Worm (Caenorhabditis elegans) whole organism, young adult: ENCODE data around the gene alx-1.

ENCODE experiments used
- B0035.1 ChIP-seq: sonication (generic microtip); optimal IDR thresholded peaks from 2 replicates; lab custom pipeline; 2016; ENCODE audit warnings: missing genetic modification characterization, mild to moderate bottlenecking, missing compliant biosample characterization, missing genotype, missing genetic modification reagents
- D2030.7 ChIP-seq: fragments of 200-800 bp; sonication (Bioruptor generic); IDR thresholded peaks from 2 replicates; pipeline ENCODE4 v1.3.6; 2022; ENCODE audit warnings: missing genetic modification reagents, missing genetic modification characterization, missing compliant biosample characterization
- Y53G8AR.9 ChIP-seq: fragments of 200-800 bp; sonication (Bioruptor generic); conservative IDR thresholded peaks from 2 replicates; pipeline ENCODE4 v1.3.6; 2022; ENCODE audit warnings: missing genetic modification reagents, missing genetic modification characterization, missing compliant biosample characterization
- Y67H2A.10 ChIP-seq: fragments of 200-800 bp; sonication (Bioruptor generic); conservative IDR thresholded peaks from 2 replicates; pipeline ENCODE4 v1.3.6; 2022; ENCODE audit warnings: missing genetic modification reagents, missing genetic modification characterization, missing compliant biosample characterization
- akir-1 ChIP-seq: fragments of 200-800 bp; sonication (Bioruptor generic); optimal IDR thresholded peaks from 2 replicates; lab custom pipeline; 2018; ENCODE audit warnings: mild to moderate bottlenecking, missing genetic modification characterization, moderate library complexity, missing compliant biosample characterization
- attf-6 ChIP-seq: fragments of 200-800 bp; sonication (Bioruptor generic); IDR thresholded peaks from 2 replicates; pipeline ENCODE4 v1.3.6; 2022; ENCODE audit warnings: missing genetic modification reagents, missing genetic modification characterization, missing compliant biosample characterization
- ccch-3 ChIP-seq: fragments of 200-800 bp; sonication (Bioruptor generic); optimal IDR thresholded peaks from 2 replicates; lab custom pipeline; 2018; ENCODE audit warnings: mild to moderate bottlenecking, missing genetic modification characterization, missing compliant biosample characterization
- cebp-2 ChIP-seq: fragments of 200-800 bp; sonication (Bioruptor generic); IDR thresholded peaks from 2 replicates; pipeline ENCODE4 v1.3.6; 2022; ENCODE audit warnings: missing genetic modification characterization, missing compliant biosample characterization
- hlh-12 ChIP-seq: sonication (generic microtip); optimal IDR thresholded peaks from 2 replicates; lab custom pipeline; 2016; ENCODE audit warnings: missing genetic modification characterization, missing compliant biosample characterization
- lsy-27 ChIP-seq: sonication (generic microtip); optimal IDR thresholded peaks from 2 replicates; lab custom pipeline; 2017; ENCODE audit warnings: missing genetic modification characterization, mild to moderate bottlenecking, missing compliant biosample characterization, antibody characterized with exemption, missing genotype, borderline replicate concordance; ENCODE audit not compliant: insufficient read depth
- mcd-1 ChIP-seq: fragments of 200-800 bp; sonication (Bioruptor generic); IDR thresholded peaks from 2 replicates; pipeline ENCODE4 v1.3.6; 2022; ENCODE audit warnings: missing genetic modification reagents, missing genetic modification characterization, missing compliant biosample characterization
- rcor-1 ChIP-seq: fragments of 200-800 bp; sonication (Bioruptor generic); IDR thresholded peaks from 2 replicates; pipeline ENCODE4 v1.3.6; 2022; ENCODE audit warnings: missing genetic modification reagents, missing genetic modification characterization, missing compliant biosample characterization
- ztf-22 ChIP-seq: fragments of 200-800 bp; sonication (Bioruptor generic); optimal IDR thresholded peaks from 2 replicates; lab custom pipeline; 2018; ENCODE audit warnings: mild to moderate bottlenecking, missing genetic modification characterization, moderate library complexity, missing compliant biosample characterization

Gene alx-1

DNA sequence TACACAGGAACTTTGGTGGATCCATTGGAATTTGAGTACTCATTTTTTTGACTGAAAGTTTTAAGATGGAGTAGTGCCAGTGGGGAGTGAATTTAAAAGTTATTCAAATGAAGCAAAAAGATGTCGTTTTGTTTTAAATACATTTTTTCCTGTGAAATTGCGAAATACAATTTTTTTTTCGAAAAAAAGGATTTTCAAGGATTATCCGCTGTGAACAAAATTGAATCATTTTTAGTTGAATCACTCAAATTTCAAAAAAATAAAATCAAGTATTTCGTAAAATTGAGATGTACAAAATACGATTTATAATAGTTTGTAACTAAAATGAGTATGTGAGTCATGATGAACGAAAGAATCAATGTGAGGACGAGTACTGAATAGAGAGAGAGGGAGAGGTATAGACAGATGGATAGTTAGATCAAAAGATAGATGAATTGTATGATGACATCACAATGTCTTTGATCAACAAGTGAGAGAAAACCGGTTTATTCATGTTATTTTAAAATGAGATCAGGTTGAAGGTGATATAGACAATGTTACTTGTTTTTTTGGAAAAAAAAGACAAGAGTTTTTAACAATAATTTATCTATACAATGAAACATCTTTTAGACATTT lies 49.7 kb downstream of the alx-1 start, which contains the start of gene C05B5.8:
Gene C05B5.8, minus strand, starts transcription at position 51 of the 615 bp plus-strand sequence.
- TF ChIP-seq rcor-1 (GFP tag; lab: Robert Waterston, UW) (no peak), cebp-2 (GFP tag; lab: Robert Waterston, UW) (no peak), B0035.1 (tag; lab: Kevin White, UChicago) (no peak), attf-6 (no peak), lsy-27 (tag; lab: Kevin White, UChicago) (no peak), akir-1 (no peak)
- TF ChIP-seq, all 124 proteins: peak for 0

DNA sequence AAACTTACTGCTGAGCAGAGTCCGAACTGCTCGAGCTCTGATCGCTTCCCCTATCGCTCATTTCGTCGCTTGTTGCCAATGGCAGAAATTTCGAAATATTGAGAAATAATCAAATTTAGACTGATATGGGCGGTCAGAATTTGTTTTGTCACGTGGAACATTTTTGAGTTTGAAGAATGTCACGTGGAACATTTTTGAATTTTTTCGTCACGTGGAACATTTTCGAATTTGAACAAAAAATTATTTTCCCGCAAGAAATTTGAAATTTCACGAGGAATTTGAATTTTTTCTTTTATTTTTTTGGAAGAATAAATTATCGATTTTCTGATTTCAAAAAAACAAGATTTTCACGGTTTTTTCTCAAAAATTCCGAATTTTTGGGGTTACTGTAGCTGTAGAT lies 53.0 kb downstream of the alx-1 start, which contains the start of gene fbxa-155:
Gene fbxa-155, minus strand, starts transcription at position 101 of the 400 bp plus-strand sequence.
- TF ChIP-seq Y67H2A.10 (GFP tag; lab: Robert Waterston, UW), result no peak
- no peak for TF ChIP-seq lsy-27 (tag; lab: Kevin White, UChicago)
- TF ChIP-seq hlh-12 (tag; lab: Kevin White, UChicago), result no peak
- no peak for TF ChIP-seq ztf-22 (GFP tag; lab: Kevin White, UChicago)
- no peak for TF ChIP-seq mcd-1 (GFP tag; lab: Robert Waterston, UW)

DNA sequence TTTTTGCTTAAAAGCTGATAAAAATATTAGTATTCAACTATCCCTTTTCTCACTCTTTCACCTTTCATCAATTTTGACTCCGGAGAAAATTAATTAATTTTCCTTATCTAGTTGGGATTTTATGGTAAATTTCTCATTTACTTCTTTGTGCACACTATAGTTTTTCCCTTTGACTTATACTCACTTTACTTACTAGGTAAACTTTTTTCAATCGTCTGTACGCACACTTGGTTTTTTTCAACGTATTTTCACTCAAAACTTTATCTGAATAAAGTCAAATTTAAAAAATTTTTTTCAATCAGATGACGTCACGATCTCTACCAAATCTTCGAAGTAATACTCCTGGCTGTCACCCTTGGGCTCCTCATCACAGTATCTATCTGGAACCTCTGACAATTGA lies 55.0 kb downstream of the alx-1 start, which contains the start of gene C05B5.16:
Gene C05B5.16, plus strand, starts transcription at position 301 of the 400 bp plus-strand sequence.
- TF ChIP-seq ccch-3 (GFP tag; lab: Kevin White, UChicago) (no peak), Y53G8AR.9 (GFP tag; lab: Robert Waterston, UW) (no peak), D2030.7 (GFP tag; lab: Robert Waterston, UW) (no peak)
